Fruit fly (Drosophila melanogaster) whole organism, embryonic: ENCODE results near the gene CG1640.

Experiments
- Adf1 ChIP-seq: fragments of 200-800 bp; sonication (Bioruptor generic); IDR thresholded peaks from 2 replicates; pipeline ENCODE4 v1.3.6; 2022; ENCODE audit warnings: missing biosample characterization, missing genetic modification characterization
- C15 ChIP-seq: fragments of 200-800 bp; sonication (Bioruptor generic); IDR thresholded peaks from 3 replicates; pipeline ENCODE4 v1.3.6; 2022; ENCODE audit warnings: missing biosample characterization, missing genetic modification characterization
- CG1024 ChIP-seq: fragments of 200-800 bp; sonication (Bioruptor generic); IDR thresholded peaks from 2 replicates; pipeline ENCODE4 v1.3.6; 2022; ENCODE audit warnings: missing biosample characterization, missing genetic modification characterization
- CG10979 ChIP-seq: fragments of 200-800 bp; sonication (Bioruptor generic); optimal IDR thresholded peaks from 2 replicates; lab custom pipeline; 2018; ENCODE audit warnings: missing biosample characterization, mild to moderate bottlenecking, missing genetic modification characterization, moderate library complexity
- CG12219 ChIP-seq: fragments of 200-800 bp; sonication (Bioruptor generic); optimal IDR thresholded peaks from 3 replicates; lab custom pipeline; 2018; ENCODE audit warnings: missing biosample characterization, mild to moderate bottlenecking, missing genetic modification characterization
- CG1233 ChIP-seq: fragments of 200-800 bp; sonication (Bioruptor generic); optimal IDR thresholded peaks from 4 replicates; lab custom pipeline; 2018; ENCODE audit warnings: missing biosample characterization, mild to moderate bottlenecking, missing genetic modification characterization
- CG12391 ChIP-seq: fragments of 200-800 bp; sonication (Bioruptor generic); optimal IDR thresholded peaks from 3 replicates; lab custom pipeline; 2018; ENCODE audit warnings: missing biosample characterization, mild to moderate bottlenecking, missing genetic modification characterization, moderate library complexity
- CG12769 ChIP-seq: fragments of 200-800 bp; sonication (Bioruptor generic); optimal IDR thresholded peaks from 2 replicates; lab custom pipeline; 2019; ENCODE audit warnings: missing biosample characterization, mild to moderate bottlenecking, missing genetic modification characterization, moderate library complexity
- CG13296 ChIP-seq: fragments of 200-800 bp; sonication (Bioruptor generic); optimal IDR thresholded peaks from 3 replicates; lab custom pipeline; 2018; ENCODE audit warnings: missing biosample characterization, mild to moderate bottlenecking, missing genetic modification characterization
- CG16779 ChIP-seq: fragments of 200-800 bp; sonication (Bioruptor generic); IDR thresholded peaks from 2 replicates; pipeline ENCODE4 v1.3.6; 2022; ENCODE audit warnings: missing biosample characterization, missing genetic modification characterization
- CG2116 ChIP-seq: fragments of 200-800 bp; sonication (Bioruptor generic); optimal IDR thresholded peaks from 3 replicates; lab custom pipeline; 2018; ENCODE audit warnings: missing biosample characterization, mild to moderate bottlenecking, missing genetic modification characterization
- CG2678 ChIP-seq: fragments of 200-800 bp; sonication (Bioruptor generic); optimal IDR thresholded peaks from 3 replicates; lab custom pipeline; 2019; ENCODE audit warnings: missing biosample characterization, mild to moderate bottlenecking, missing genetic modification characterization, moderate library complexity
- CG31365 ChIP-seq: fragments of 200-800 bp; sonication (Bioruptor generic); optimal IDR thresholded peaks from 2 replicates; lab custom pipeline; 2018; ENCODE audit warnings: missing biosample characterization, mild to moderate bottlenecking, missing genetic modification characterization
- CG4730 ChIP-seq: fragments of 200-800 bp; sonication (Bioruptor generic); IDR thresholded peaks from 2 replicates; pipeline ENCODE4 v1.3.6; 2022; ENCODE audit warnings: missing biosample characterization, missing genetic modification characterization
- CG5245 ChIP-seq: fragments of 200-800 bp; sonication (Bioruptor generic); optimal IDR thresholded peaks from 3 replicates; lab custom pipeline; 2016; ENCODE audit warnings: missing biosample characterization, missing genetic modification characterization
- CG7786 ChIP-seq: fragments of 200-800 bp; sonication (Bioruptor generic); optimal IDR thresholded peaks from 2 replicates; lab custom pipeline; 2016; ENCODE audit warnings: missing biosample characterization, missing genetic modification characterization
- CG8089 ChIP-seq: fragments of 200-800 bp; sonication (Bioruptor generic); optimal IDR thresholded peaks from 3 replicates; lab custom pipeline; 2016; ENCODE audit warnings: missing biosample characterization, missing genetic modification characterization
- CG8290 ChIP-seq, 3 experiments: fragments of 200-800 bp; sonication (Bioruptor generic); optimal IDR thresholded peaks; 2 replicates each; lab custom pipeline; 2016 to 2019; ENCODE audit warnings: missing biosample characterization in 3 of 3, missing genetic modification characterization in 3 of 3, mild to moderate bottlenecking in 2 of 3, moderate library complexity in 1 of 3
- CG9437 ChIP-seq: fragments of 200-800 bp; sonication (Bioruptor generic); optimal IDR thresholded peaks from 2 replicates; lab custom pipeline; 2018; ENCODE audit warnings: missing biosample characterization, mild to moderate bottlenecking, missing genetic modification characterization
- CG9609 ChIP-seq: fragments of 200-800 bp; sonication (Bioruptor generic); optimal IDR thresholded peaks from 3 replicates; lab custom pipeline; 2016; ENCODE audit warnings: missing biosample characterization, missing genetic modification characterization
- E2f2 ChIP-seq: fragments of 200-800 bp; sonication (Bioruptor generic); IDR thresholded peaks from 2 replicates; pipeline ENCODE4 v1.3.6; 2022; ENCODE audit warnings: missing biosample characterization, missing genetic modification characterization
- HLH3B ChIP-seq: fragments of 200-800 bp; sonication (Bioruptor generic); IDR thresholded peaks from 2 replicates; pipeline ENCODE4 v1.3.6; 2022; ENCODE audit warnings: missing biosample characterization, missing genetic modification characterization
- HLH54F ChIP-seq: fragments of 200-800 bp; sonication (Bioruptor generic); optimal IDR thresholded peaks from 3 replicates; lab custom pipeline; 2016; ENCODE audit warnings: missing biosample characterization, missing genetic modification characterization
- Hand ChIP-seq: fragments of 200-800 bp; sonication (Bioruptor generic); optimal IDR thresholded peaks from 2 replicates; lab custom pipeline; 2017; ENCODE audit warnings: mild to moderate bottlenecking, missing biosample characterization, missing genetic modification reagents, missing genetic modification characterization
- HmgZ ChIP-seq: fragments of 200-800 bp; sonication (Bioruptor generic); optimal IDR thresholded peaks from 2 replicates; lab custom pipeline; 2018; ENCODE audit warnings: missing biosample characterization, mild to moderate bottlenecking, missing genetic modification characterization
- Hmr ChIP-seq: fragments of 200-800 bp; sonication (Bioruptor generic); optimal IDR thresholded peaks from 3 replicates; lab custom pipeline; 2017; ENCODE audit warnings: mild to moderate bottlenecking, missing biosample characterization, missing genetic modification reagents, missing genetic modification characterization
- Hmx ChIP-seq: fragments of 200-800 bp; sonication (Bioruptor generic); optimal IDR thresholded peaks from 2 replicates; lab custom pipeline; 2016; ENCODE audit warnings: missing biosample characterization, missing genetic modification characterization
- Lhr ChIP-seq: fragments of 200-800 bp; sonication (Bioruptor generic); optimal IDR thresholded peaks from 3 replicates; lab custom pipeline; 2017; ENCODE audit warnings: mild to moderate bottlenecking, missing biosample characterization, missing genetic modification reagents, missing genetic modification characterization
- Rfx ChIP-seq: fragments of 200-800 bp; sonication (Bioruptor generic); IDR thresholded peaks from 2 replicates; pipeline ENCODE4 v1.3.6; 2022; ENCODE audit warnings: missing biosample characterization, missing genetic modification characterization
- Sry-δ ChIP-seq: fragments of 200-800 bp; sonication (Bioruptor generic); optimal IDR thresholded peaks from 2 replicates; lab custom pipeline; 2016; ENCODE audit warnings: missing biosample characterization, missing genetic modification characterization
- Trl ChIP-seq, 3 experiments: fragments of >200 bp in 2 of 3; fragments of 200-800 bp in 1 of 3; sonication (Bioruptor generic) in 1 of 3; optimal IDR thresholded peaks; 2 replicates in 1 of 3; 3 replicates in 2 of 3; lab custom pipeline; 2016 to 2017; ENCODE audit warnings: missing biosample characterization in 1 of 3, missing genetic modification characterization in 1 of 3
- bab2 ChIP-seq: fragments of 200-800 bp; sonication (Bioruptor generic); optimal IDR thresholded peaks from 2 replicates; lab custom pipeline; 2016; ENCODE audit warnings: missing biosample characterization, missing genetic modification characterization
- croc ChIP-seq: fragments of 200-800 bp; sonication (Bioruptor generic); conservative IDR thresholded peaks from 3 replicates; pipeline ENCODE4 v1.3.6; 2022; ENCODE audit warnings: missing biosample characterization, missing genetic modification characterization
- fd3F ChIP-seq: fragments of 200-800 bp; sonication (Bioruptor generic); optimal IDR thresholded peaks from 2 replicates; lab custom pipeline; 2018; ENCODE audit warnings: missing biosample characterization, mild to moderate bottlenecking, missing genetic modification characterization, moderate library complexity
- gem ChIP-seq: fragments of 200-800 bp; sonication (Bioruptor generic); optimal IDR thresholded peaks from 2 replicates; lab custom pipeline; 2019; ENCODE audit warnings: missing biosample characterization, mild to moderate bottlenecking, missing genetic modification characterization, moderate library complexity
- gfzf ChIP-seq: fragments of 200-800 bp; sonication (Bioruptor generic); optimal IDR thresholded peaks from 2 replicates; lab custom pipeline; 2016; ENCODE audit warnings: missing biosample characterization, mild to moderate bottlenecking, missing genetic modification characterization, moderate library complexity
- grau ChIP-seq: fragments of 200-800 bp; optimal IDR thresholded peaks from 3 replicates; lab custom pipeline; 2019; ENCODE audit warnings: missing biosample characterization, mild to moderate bottlenecking, missing genetic modification characterization, moderate library complexity
- gro ChIP-seq: fragments of 200-800 bp; sonication (Bioruptor generic); optimal IDR thresholded peaks from 2 replicates; lab custom pipeline; 2016; ENCODE audit warnings: missing biosample characterization, missing genetic modification characterization
- ind ChIP-seq: fragments of 200-800 bp; sonication (Bioruptor generic); optimal IDR thresholded peaks from 3 replicates; lab custom pipeline; 2016; ENCODE audit warnings: missing biosample characterization, missing genetic modification characterization
- lab ChIP-seq: fragments of 200-800 bp; sonication (Bioruptor generic); optimal IDR thresholded peaks from 3 replicates; lab custom pipeline; 2017; ENCODE audit warnings: missing biosample characterization, missing genetic modification characterization, mild to moderate bottlenecking, moderate library complexity, missing genetic modification reagents
- sug ChIP-seq: fragments of 200-800 bp; optimal IDR thresholded peaks from 2 replicates; lab custom pipeline; 2019; ENCODE audit warnings: missing biosample characterization, mild to moderate bottlenecking, missing genetic modification characterization, moderate library complexity
- tin ChIP-seq: fragments of 200-800 bp; sonication (Bioruptor generic); optimal IDR thresholded peaks from 3 replicates; lab custom pipeline; 2016; ENCODE audit warnings: missing biosample characterization, missing genetic modification characterization
- tll ChIP-seq, 2 experiments: fragments of 200-800 bp in 1 of 2; fragments of >200 bp in 1 of 2; sonication (Bioruptor generic) in 1 of 2; optimal IDR thresholded peaks; 2 replicates each; lab custom pipeline; 2017 to 2019; ENCODE audit warnings: missing biosample characterization in 2 of 2, missing genetic modification characterization in 2 of 2, mild to moderate bottlenecking in 1 of 2, moderate library complexity in 1 of 2
- tna ChIP-seq: fragments of 200-800 bp; sonication (Bioruptor generic); IDR thresholded peaks from 2 replicates; pipeline ENCODE4 v1.3.6; 2022; ENCODE audit warnings: missing biosample characterization, missing genetic modification characterization; ENCODE audit not compliant: partially characterized antibody
- toy ChIP-seq: fragments of 200-800 bp; sonication (Bioruptor generic); IDR thresholded peaks from 2 replicates; pipeline ENCODE4 v1.3.6; 2022; ENCODE audit warnings: missing biosample characterization, missing genetic modification characterization
- unpg ChIP-seq: fragments of 200-800 bp; sonication (Bioruptor generic); optimal IDR thresholded peaks from 3 replicates; lab custom pipeline; 2018; ENCODE audit warnings: missing biosample characterization, mild to moderate bottlenecking, missing genetic modification characterization, moderate library complexity
- zfh1 ChIP-seq: fragments of 200-800 bp; sonication (Bioruptor generic); IDR thresholded peaks from 3 replicates; pipeline ENCODE4 v1.3.6; 2022; ENCODE audit warnings: missing biosample characterization, missing genetic modification characterization
- zfh2 ChIP-seq: fragments of 200-800 bp; sonication (Bioruptor generic); optimal IDR thresholded peaks from 2 replicates; lab custom pipeline; 2016; ENCODE audit warnings: missing biosample characterization, missing genetic modification characterization

Gene CG1640

dm6 chrX:13334434-13335146 is 35.8 kb upstream of the CG1640 start (continued):
- TF ChIP-seq CG13296 (GFP tag; lab: Kevin White, UChicago) (no peak), C15 (GFP tag; lab: Robert Waterston, UW) (no peak), CG9609 (GFP tag; lab: Kevin White, UChicago) (peak; percentile 6), HLH54F (GFP tag; lab: Kevin White, UChicago) (peak; percentile 54), Trl (optimal IDR thresholded peaks at IDR 0.05; lab: Kevin White, UChicago) (no peak), Trl (GFP tag; optimal IDR thresholded peaks at IDR 0.05; lab: Kevin White, UChicago) (peak; percentile 52), fd3F (no peak), Lhr (GFP tag; lab: Kevin White, UChicago) (peak; percentile 66), zfh2 (GFP tag; lab: Kevin White, UChicago) (peak; percentile 46), CG2678 (tag; lab: Kevin White, UChicago) (no peak), lab (GFP tag; lab: Kevin White, UChicago) (peak; percentile 95), tna (GFP tag; lab: Robert Waterston, UW) (no peak; the same call in 1 of the 2 replicates), Rfx (GFP tag; lab: Robert Waterston, UW) (peak; percentile 75), E2f2 (GFP tag; lab: Robert Waterston, UW) (peak; percentile 95), CG7786 (GFP tag; lab: Kevin White, UChicago) (peak; percentile 15), CG8290 (GFP tag; optimal IDR thresholded peaks at IDR 0.05; lab: Kevin White, UChicago) (peak; percentile 56), CG8290 (tag; optimal IDR thresholded peaks at IDR 0.05; lab: Kevin White, UChicago) (peak; percentile 61 to 77), gfzf (peak; percentile 25), unpg (GFP tag; lab: Kevin White, UChicago) (no peak), Sry-δ (peak; percentile 33), zfh1 (GFP tag; lab: Robert Waterston, UW) (peak; percentile 40; the same call in 1 of the 3 replicates), CG1024 (no peak), bab2 (GFP tag; lab: Kevin White, UChicago) (peak; percentile 8), gro (GFP tag; lab: Kevin White, UChicago) (peak; percentile 58), CG4730 (no peak), HLH3B (GFP tag; lab: Robert Waterston, UW) (peak; percentile 38; the same call in 1 of the 2 replicates), CG31365 (tag; lab: Kevin White, UChicago) (peak; percentile 18), croc (GFP tag; lab: Robert Waterston, UW) (no peak), Hmx (GFP tag; lab: Kevin White, UChicago) (no peak), CG12219 (GFP tag; lab: Kevin White, UChicago) (no peak), tin (GFP tag; lab: Kevin White, UChicago) (peak; percentile 50), Hand (GFP tag; lab: Kevin White, UChicago) (no peak), CG5245 (GFP tag; lab: Kevin White, UChicago) (peak; percentile 9), CG2116 (GFP tag; lab: Kevin White, UChicago) (peak; percentile 41), sug (peak; percentile 94), HmgZ (tag; lab: Kevin White, UChicago) (peak; percentile 63), CG10979 (peak; percentile 5), grau (tag; lab: Kevin White, UChicago) (peak; percentile 9), CG1233 (GFP tag; lab: Kevin White, UChicago) (no peak), CG16779 (GFP tag; lab: Robert Waterston, UW) (no peak), Hmr (peak; percentile 51), CG12769 (tag; lab: Kevin White, UChicago) (peak; percentile 59), gem (tag; lab: Kevin White, UChicago) (no peak), CG8089 (GFP tag; lab: Kevin White, UChicago) (no peak), ind (GFP tag; lab: Kevin White, UChicago) (peak; percentile 14), CG9437 (GFP tag; lab: Kevin White, UChicago) (no peak), CG12391 (tag; lab: Kevin White, UChicago) (peak; percentile 17), Adf1 (no peak), tll (GFP tag; optimal IDR thresholded peaks at IDR 0.05; lab: Kevin White, UChicago) (no peak), toy (GFP tag; lab: Robert Waterston, UW) (no peak)
